Worm (Caenorhabditis elegans) whole organism, L4 larva: ENCODE results near the gene K11H3.2.
"Not testable (repeated sequence)": the region's sequence is repeated elsewhere in the genome, so short reads cannot be mapped to it uniquely, and the experiment has no call there.

Source experiments
- D1046.2 ChIP-seq: fragments of 200-800 bp; sonication (Bioruptor generic); IDR thresholded peaks from 2 replicates; pipeline ENCODE4 v1.3.6; 2022; ENCODE audit warnings: missing genetic modification characterization, missing compliant biosample characterization
- F26F4.8 ChIP-seq: fragments of 200-800 bp; sonication (Bioruptor generic); conservative IDR thresholded peaks from 2 replicates; pipeline ENCODE4 v1.3.6; 2022; ENCODE audit warnings: missing genetic modification characterization, missing compliant biosample characterization
- F44E2.7 ChIP-seq: fragments of 200-800 bp; sonication (Bioruptor generic); IDR thresholded peaks from 2 replicates; pipeline ENCODE4 v2.1.2; 2022; ENCODE audit warnings: missing genetic modification characterization, missing compliant biosample characterization
- F49E8.2 ChIP-seq: sonication (generic microtip); optimal IDR thresholded peaks from 2 replicates; lab custom pipeline; 2016; ENCODE audit warnings: missing compliant biosample characterization, mild to moderate bottlenecking, missing genetic modification characterization, borderline replicate concordance
- T20F7.1 ChIP-seq: fragments of 200-800 bp; sonication (Bioruptor generic); optimal IDR thresholded peaks from 2 replicates; lab custom pipeline; 2018; ENCODE audit warnings: mild to moderate bottlenecking, missing genetic modification characterization, missing compliant biosample characterization
- Y105C5A.15 ChIP-seq: fragments of 200-800 bp; sonication (Bioruptor generic); IDR thresholded peaks from 2 replicates; pipeline ENCODE4 v1.3.6; 2022; ENCODE audit warnings: missing genetic modification characterization, missing compliant biosample characterization
- ZK337.2 ChIP-seq: fragments of 200-800 bp; sonication (Bioruptor generic); IDR thresholded peaks from 2 replicates; pipeline ENCODE4 v1.3.6; 2022; ENCODE audit warnings: missing genetic modification reagents, missing genetic modification characterization, missing compliant biosample characterization
- aha-1 ChIP-seq: fragments of 150-350 bp; peaks from one replicate; lab custom pipeline; 2014; ENCODE audit warnings: missing biosample characterization, missing genetic modification characterization
- daf-16 ChIP-seq, 3 experiments: sonication (generic microtip); optimal IDR thresholded peaks; 2 replicates each; lab custom pipeline; 2016 to 2017; ENCODE audit warnings: missing genetic modification characterization in 3 of 3, missing genetic modification reagents in 3 of 3, mild to moderate bottlenecking in 2 of 3, missing compliant biosample characterization in 2 of 3, missing biosample characterization in 1 of 3, moderate library complexity in 1 of 3
- dmd-6 ChIP-seq: fragments of 200-800 bp; sonication (Bioruptor generic); IDR thresholded peaks from 2 replicates; pipeline ENCODE4 v1.3.6; 2022; ENCODE audit warnings: missing genetic modification reagents, missing genetic modification characterization, missing compliant biosample characterization
- dmd-8 ChIP-seq: fragments of 200-800 bp; sonication (Bioruptor generic); IDR thresholded peaks from 2 replicates; pipeline ENCODE4 v1.3.6; 2022; ENCODE audit warnings: missing genetic modification characterization, missing compliant biosample characterization
- dpl-1 ChIP-seq: fragments of 150-350 bp; optimal IDR thresholded peaks from 2 replicates; lab custom pipeline; 2014; ENCODE audit warnings: missing biosample characterization, missing genetic modification reagents, missing genetic modification characterization
- dve-1 ChIP-seq: sonication (generic microtip); optimal IDR thresholded peaks from 2 replicates; lab custom pipeline; 2017; ENCODE audit warnings: antibody characterized with exemption, mild to moderate bottlenecking, missing genetic modification characterization, missing compliant biosample characterization; ENCODE audit not compliant: insufficient read depth
- egl-43 ChIP-seq: fragments of 200-800 bp; sonication (Bioruptor generic); IDR thresholded peaks from 2 replicates; pipeline ENCODE4 v1.3.6; 2022; ENCODE audit warnings: missing genetic modification reagents, missing genetic modification characterization, missing compliant biosample characterization
- fos-1 ChIP-seq: fragments of 150-350 bp; optimal IDR thresholded peaks from 2 replicates; lab custom pipeline; 2014; ENCODE audit warnings: missing biosample characterization, missing genetic modification characterization
- gei-8 ChIP-seq: fragments of 200-800 bp; sonication (Bioruptor generic); optimal IDR thresholded peaks from 2 replicates; lab custom pipeline; 2018; ENCODE audit warnings: mild to moderate bottlenecking, missing genetic modification characterization, missing compliant biosample characterization
- hlh-11 ChIP-seq: fragments of 200-800 bp; sonication (Bioruptor generic); optimal IDR thresholded peaks from 2 replicates; lab custom pipeline; 2018; ENCODE audit warnings: mild to moderate bottlenecking, missing genetic modification characterization, missing compliant biosample characterization
- hlh-30 ChIP-seq: sonication (generic microtip); optimal IDR thresholded peaks from 2 replicates; lab custom pipeline; 2017; ENCODE audit warnings: antibody characterized with exemption, mild to moderate bottlenecking, missing genetic modification characterization, missing compliant biosample characterization; ENCODE audit not compliant: insufficient read depth
- hmg-1.1 ChIP-seq: fragments of 200-800 bp; sonication (Bioruptor generic); IDR thresholded peaks from 2 replicates; pipeline ENCODE4 v1.3.6; 2022; ENCODE audit warnings: missing genetic modification reagents, missing genetic modification characterization, missing compliant biosample characterization
- lim-7 ChIP-seq: fragments of 200-800 bp; sonication (Bioruptor generic); IDR thresholded peaks from 2 replicates; pipeline ENCODE4 v1.3.6; 2022; ENCODE audit warnings: missing genetic modification characterization, missing compliant biosample characterization
- lin-1 ChIP-seq: fragments of 200-800 bp; sonication (Bioruptor generic); IDR thresholded peaks from 2 replicates; pipeline ENCODE4 v1.3.6; 2022; ENCODE audit warnings: missing genetic modification reagents, missing genetic modification characterization, missing compliant biosample characterization
- lin-38 ChIP-seq: fragments of 200-800 bp; sonication (Bioruptor generic); IDR thresholded peaks from 2 replicates; pipeline ENCODE4 v1.3.6; 2022; ENCODE audit warnings: missing genetic modification reagents, missing genetic modification characterization, missing compliant biosample characterization
- lsy-2 ChIP-seq, 2 experiments: fragments of 150-350 bp in 1 of 2; sonication (generic microtip) in 1 of 2; optimal IDR thresholded peaks; 2 replicates each; lab custom pipeline; 2014 to 2017; ENCODE audit warnings: missing biosample characterization in 2 of 2, missing genetic modification characterization in 2 of 2
- madf-5 ChIP-seq, 2 experiments: fragments of 200-800 bp; sonication (Bioruptor generic); IDR thresholded peaks; 2 replicates each; pipeline ENCODE4 v1.3.6; 2022; ENCODE audit warnings: missing compliant biosample characterization in 2 of 2, missing genetic modification characterization in 2 of 2
- mdt-29 ChIP-seq: fragments of 200-800 bp; sonication (Bioruptor generic); IDR thresholded peaks from 2 replicates; pipeline ENCODE4 v1.3.6; 2022; ENCODE audit warnings: missing genetic modification reagents, missing genetic modification characterization, missing compliant biosample characterization
- mes-2 ChIP-seq: sonication (generic microtip); optimal IDR thresholded peaks from 2 replicates; lab custom pipeline; 2016; ENCODE audit warnings: missing genotype, mild to moderate bottlenecking, missing genetic modification characterization, missing compliant biosample characterization; ENCODE audit not compliant: poor library complexity, severe bottlenecking
- mxl-2 ChIP-seq: fragments of 200-800 bp; sonication (Bioruptor generic); conservative IDR thresholded peaks from 2 replicates; pipeline ENCODE4 v1.3.6; 2022; ENCODE audit warnings: missing genetic modification reagents, missing genetic modification characterization, missing compliant biosample characterization
- mxl-3 ChIP-seq: fragments of 200-800 bp; sonication (Bioruptor generic); optimal IDR thresholded peaks from 2 replicates; lab custom pipeline; 2018; ENCODE audit warnings: mild to moderate bottlenecking, missing genetic modification characterization, missing compliant biosample characterization
- nhr-10 ChIP-seq: fragments of 150-350 bp; optimal IDR thresholded peaks from 2 replicates; lab custom pipeline; 2014; ENCODE audit warnings: missing biosample characterization, missing genetic modification characterization
- nhr-25 ChIP-seq: sonication (generic microtip); optimal IDR thresholded peaks from 2 replicates; lab custom pipeline; 2017; ENCODE audit warnings: missing genetic modification characterization, mild to moderate bottlenecking, missing compliant biosample characterization, antibody characterized with exemption, moderate library complexity, borderline replicate concordance; ENCODE audit not compliant: insufficient read depth
- nhr-28 ChIP-seq: fragments of 150-350 bp; optimal IDR thresholded peaks from 2 replicates; lab custom pipeline; 2014; ENCODE audit warnings: missing biosample characterization, missing genetic modification characterization
- pha-4 ChIP-seq, 2 experiments: fragments of 150-350 bp in 1 of 2; fragments of 200-800 bp in 1 of 2; sonication (Bioruptor generic) in 1 of 2; IDR thresholded peaks in 1 of 2; optimal IDR thresholded peaks in 1 of 2; 2 replicates each; pipeline versions ENCODE4 v1.3.6 to Lab custom; 2014 to 2022; ENCODE audit warnings: missing genetic modification characterization in 2 of 2, missing genetic modification reagents in 2 of 2, missing biosample characterization in 1 of 2, missing compliant biosample characterization in 1 of 2
- pqm-1 ChIP-seq: sonication (generic microtip); optimal IDR thresholded peaks from 2 replicates; lab custom pipeline; 2017; ENCODE audit warnings: missing biosample characterization, missing genetic modification characterization
- snpc-1.2 ChIP-seq: fragments of 200-800 bp; sonication (Bioruptor generic); IDR thresholded peaks from 2 replicates; pipeline ENCODE4 v1.3.6; 2022; ENCODE audit warnings: missing genetic modification reagents, missing genetic modification characterization, missing compliant biosample characterization
- snpc-4 ChIP-seq: fragments of 150-350 bp; optimal IDR thresholded peaks from 2 replicates; lab custom pipeline; 2014; ENCODE audit warnings: missing biosample characterization, missing genetic modification characterization
- tag-97 ChIP-seq: fragments of 200-800 bp; sonication (Bioruptor generic); IDR thresholded peaks from 2 replicates; pipeline ENCODE4 v1.3.6; 2022; ENCODE audit warnings: missing genetic modification characterization, missing compliant biosample characterization
- tra-1 ChIP-seq: fragments of 200-800 bp; sonication (Bioruptor generic); IDR thresholded peaks from 2 replicates; pipeline ENCODE4 v1.3.6; 2022; ENCODE audit warnings: missing genetic modification reagents, missing genetic modification characterization, missing compliant biosample characterization
- unc-39 ChIP-seq: sonication (generic microtip); optimal IDR thresholded peaks from 2 replicates; lab custom pipeline; 2017; ENCODE audit warnings: missing biosample characterization, missing genetic modification characterization
- ztf-7 ChIP-seq: fragments of 150-350 bp; optimal IDR thresholded peaks from 2 replicates; lab custom pipeline; 2014; ENCODE audit warnings: missing biosample characterization, missing genetic modification characterization

Gene K11H3.2

ce11 chrIII:9834888-9835287, 11.3 kb upstream of the K11H3.2 start, which contains the start of gene K11H3.8:
Gene K11H3.8, plus strand, starts transcription at chrIII:9835188.
- TF ChIP-seq egl-43 (no peak), snpc-4 (tag; lab: Kevin White, UChicago) (no peak), Y105C5A.15 (GFP tag; lab: Robert Waterston, UW) (no peak), nhr-25 (tag; lab: Kevin White, UChicago) (no peak), tra-1 (GFP tag; lab: Robert Waterston, UW) (no peak), madf-5 (GFP tag; IDR thresholded peaks at IDR 0.05; lab: Robert Waterston, UW) (no peak), hlh-11 (tag; lab: Kevin White, UChicago) (no peak), mxl-3 (GFP tag; lab: Kevin White, UChicago) (no peak)

ce11 chrIII:9843715-9844114, 2.5 kb upstream of the K11H3.2 start, which contains the start of gene K11H3.5:
Gene K11H3.5, plus strand, starts transcription at chrIII:9843768.
- no peak for TF ChIP-seq unc-39 (tag; lab: Kevin White, UChicago)
- peak; percentile 68 for TF ChIP-seq aha-1 (tag; lab: Kevin White, UChicago)
- no peak for TF ChIP-seq gei-8 (GFP tag; lab: Kevin White, UChicago)
- TF ChIP-seq dmd-6 (GFP tag; lab: Robert Waterston, UW): no peak
- TF ChIP-seq daf-16 (GFP tag; optimal IDR thresholded peaks at IDR 0.05; lab: Kevin White, UChicago): no peak
- peak; percentile 2 for TF ChIP-seq daf-16 (tag; optimal IDR thresholded peaks at IDR 0.05; lab: Kevin White, UChicago)
- TF ChIP-seq nhr-28 (tag; lab: Kevin White, UChicago): peak; percentile 35
- no peak for TF ChIP-seq ztf-7 (tag; lab: Kevin White, UChicago)
- TF ChIP-seq mxl-2 (GFP tag; lab: Robert Waterston, UW): no peak
- TF ChIP-seq F49E8.2 (tag; lab: Kevin White, UChicago): no peak
- no peak for TF ChIP-seq snpc-4 (tag; lab: Kevin White, UChicago)
- TF ChIP-seq hlh-30 (tag; lab: Kevin White, UChicago): no peak
- TF ChIP-seq pqm-1 (tag; lab: Kevin White, UChicago): no peak
- no peak for TF ChIP-seq nhr-10 (tag; lab: Kevin White, UChicago)
- TF ChIP-seq, all 104 proteins: peak for 3

- TF ChIP-seq dve-1 (peak; percentile 33), aha-1 (tag; lab: Kevin White, UChicago) (no peak), tag-97 (no peak), dmd-6 (GFP tag; lab: Robert Waterston, UW) (peak; percentile 19; the same call in 1 of the 2 replicates), lsy-2 (tag; optimal IDR thresholded peaks at IDR 0.05; lab: Kevin White, UChicago) (peak in 1 of 2 experiments; percentile 74), lin-38 (GFP tag; lab: Robert Waterston, UW) (peak; percentile 86), T20F7.1 (GFP tag; lab: Kevin White, UChicago) (no peak), hlh-30 (tag; lab: Kevin White, UChicago) (peak; percentile 36)
- TF ChIP-seq, all 104 proteins: peak for 5
Observed at ce11 chrIII:9848083-9848482, 1.9 kb downstream of the K11H3.2 start, which contains the start of gene mrpl-36. Gene mrpl-36, minus strand, starts transcription at chrIII:9848116.

- TF ChIP-seq pqm-1 (tag; lab: Kevin White, UChicago) (no peak), fos-1 (tag; lab: Kevin White, UChicago) (no peak), mes-2 (tag; lab: Kevin White, UChicago) (peak; percentile 38), dpl-1 (peak; percentile 43), hlh-30 (tag; lab: Kevin White, UChicago) (no peak)
Observed at ce11 chrIII:9848603-9849002, 2.4 kb downstream of the K11H3.2 start.

ce11 chrIII:9849111-9849510, 2.9 kb downstream of the K11H3.2 start:
- peak; percentile 54; the same call in 1 of the 2 replicates for TF ChIP-seq F26F4.8 (GFP tag; lab: Robert Waterston, UW)
- peak; percentile 73 for TF ChIP-seq lim-7 (GFP tag; lab: Robert Waterston, UW)
- TF ChIP-seq ZK337.2 (GFP tag; lab: Robert Waterston, UW): 0 out of 2 replicates have a peak, but pooled peaks have one; percentile 48
- 0 out of 2 replicates have a peak, but pooled peaks have one; percentile 20 for TF ChIP-seq F44E2.7 (GFP tag; lab: Robert Waterston, UW)
- 0 out of 2 replicates have a peak, but pooled peaks have one; percentile 31 for TF ChIP-seq tra-1 (GFP tag; lab: Robert Waterston, UW)
- peak; percentile 73 for TF ChIP-seq snpc-1.2
- peak; percentile 60; the same call in 1 of the 2 replicates for TF ChIP-seq pha-4 (GFP tag; IDR thresholded peaks at IDR 0.05; lab: Robert Waterston, UW)
- not testable (repeated sequence) for TF ChIP-seq pha-4 (tag; optimal IDR thresholded peaks at IDR 0.05; lab: Kevin White, UChicago)
- TF ChIP-seq lin-1 (GFP tag; lab: Robert Waterston, UW): peak; percentile 28; the same call in 1 of the 2 replicates
- peak; percentile 86 for TF ChIP-seq lin-38 (GFP tag; lab: Robert Waterston, UW)
- TF ChIP-seq mdt-29 (GFP tag; lab: Robert Waterston, UW): peak; percentile 47; the same call in 1 of the 2 replicates
- peak; percentile 59; the same call in 1 of the 2 replicates for TF ChIP-seq D1046.2 (GFP tag; lab: Robert Waterston, UW)
- peak; percentile 51; the same call in 1 of the 2 replicates for TF ChIP-seq hmg-1.1 (GFP tag; lab: Robert Waterston, UW)
- peak; percentile 66; the same call in 1 of the 2 replicates for TF ChIP-seq dmd-8
- TF ChIP-seq madf-5 (GFP tag; IDR thresholded peaks at IDR 0.05; lab: Robert Waterston, UW): 0 out of 4 replicates have a peak, but pooled peaks of 1 of the 2 experiments have one; percentile 17
